Fruit fly (Drosophila melanogaster): ENCODE measurements around the gene CG15760.

Gene CG15760

DNA sequence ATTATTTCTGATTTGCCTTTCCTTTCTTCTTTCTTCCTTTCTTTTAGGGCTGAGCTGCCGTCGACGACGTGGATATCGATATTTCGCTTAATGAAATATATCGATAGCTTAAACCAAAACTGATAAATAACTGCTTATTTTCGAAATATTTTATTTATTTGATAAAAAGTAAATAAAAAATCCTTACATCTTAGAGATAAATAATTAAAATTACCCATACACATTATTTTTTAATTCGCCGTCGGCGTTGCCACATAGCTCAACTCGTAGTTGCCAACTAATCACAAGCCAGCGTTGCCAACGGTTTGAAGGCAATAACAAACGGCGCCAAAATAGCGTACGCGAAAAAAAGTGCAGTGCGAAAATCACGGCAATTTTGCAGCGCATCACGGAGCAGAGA, 52.4 kb downstream of the CG15760 start, which contains the start of the genes Mrgn1 and mus101:
Mrgn1 (minus strand) TSS at position 44 of the 400 bp plus-strand sequence.
mus101 (plus strand) TSS at position 313 of the 400 bp plus-strand sequence.
- TF ChIP-seq CG3919 (GFP tag; optimal IDR thresholded peaks at IDR 0.05) (no peak), ss (GFP tag; optimal IDR thresholded peaks at IDR 0.05) (no peak), lz (GFP tag; optimal IDR thresholded peaks at IDR 0.05) (no peak)

All from whole organism, prepupa.